Fruit fly (Drosophila melanogaster): ENCODE data around the gene CG11668.

Gene CG11668

DNA sequence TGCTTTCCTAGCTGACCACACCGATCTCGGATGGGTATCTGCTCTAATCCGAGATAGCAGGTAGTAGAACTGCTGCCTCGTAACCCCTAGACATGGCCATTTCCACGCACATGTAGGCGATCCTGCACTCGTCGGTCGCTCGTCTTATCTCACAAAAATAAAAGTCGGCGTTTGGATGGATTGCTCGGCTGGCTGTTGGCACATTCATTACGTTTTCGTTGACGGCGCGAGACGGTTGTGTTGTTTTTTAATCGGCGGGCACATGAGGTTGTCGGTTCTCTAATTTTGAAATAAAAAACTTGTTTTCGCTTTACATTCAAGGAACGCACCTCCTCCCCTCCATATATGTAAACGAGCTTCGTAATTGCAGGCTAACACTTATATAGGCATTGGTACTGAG, 5.9 kb upstream of the CG11668 start, which contains the start of gene ry:
Gene ry, plus strand, starts transcription at position 206 of the 400 bp plus-strand sequence.
- TF ChIP-seq cic (GFP tag; optimal IDR thresholded peaks at IDR 0.05), result peak; percentile 84
- TF ChIP-seq CG7045 (GFP tag; optimal IDR thresholded peaks at IDR 0.05), result no peak
- TF ChIP-seq kay (GFP tag; ENCODE audit: borderline replicate concordance), result no peak
- no peak for TF ChIP-seq tj (GFP tag; optimal IDR thresholded peaks at IDR 0.05)
- TF ChIP-seq Crg-1 (GFP tag; optimal IDR thresholded peaks at IDR 0.05), result no peak
- peak; percentile 43 for TF ChIP-seq CG33017 (tag; optimal IDR thresholded peaks at IDR 0.05)
- TF ChIP-seq cnc (optimal IDR thresholded peaks at IDR 0.05), result no peak
- TF ChIP-seq Mnt (GFP tag; optimal IDR thresholded peaks at IDR 0.05), result peak; percentile 70
- TF ChIP-seq CG11617 (GFP tag; optimal IDR thresholded peaks at IDR 0.05), result no peak
- no peak for TF ChIP-seq bab1 (GFP tag; optimal IDR thresholded peaks at IDR 0.05)
- TF ChIP-seq CG1620 (GFP tag; optimal IDR thresholded peaks at IDR 0.05), result no peak
- TF ChIP-seq ovo (GFP tag; optimal IDR thresholded peaks at IDR 0.05), result no peak
- TF ChIP-seq CG14711 (tag; optimal IDR thresholded peaks at IDR 0.05), result no peak
- no peak for TF ChIP-seq Clk (GFP tag; optimal IDR thresholded peaks at IDR 0.05)
- no peak for TF ChIP-seq Hr96 (GFP tag; optimal IDR thresholded peaks at IDR 0.05)

DNA sequence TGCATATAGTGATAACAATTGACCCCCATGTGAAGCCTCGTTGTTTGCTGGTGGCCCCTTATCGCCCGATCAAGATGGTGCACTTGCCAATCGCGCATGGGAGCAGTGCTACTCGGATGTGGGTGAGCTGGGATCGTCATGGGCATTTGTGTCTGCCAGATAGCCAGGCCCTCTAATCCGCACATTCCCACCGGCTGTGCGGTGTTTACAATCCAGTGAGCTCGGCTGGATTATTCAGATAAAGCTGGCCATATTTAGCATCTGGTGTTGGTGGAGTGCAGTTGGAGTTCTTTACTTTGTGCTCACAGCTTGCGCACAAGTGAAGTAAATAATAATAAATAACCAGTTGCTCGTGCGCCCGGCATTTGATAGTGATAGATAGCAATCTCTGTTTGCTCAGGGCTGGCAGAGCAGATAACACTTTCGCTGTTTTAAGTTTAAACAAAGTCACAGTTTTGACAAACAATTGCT, 5.2 kb upstream of the CG11668 start:
- peak; percentile 85 for TF ChIP-seq CG7045 (GFP tag; optimal IDR thresholded peaks at IDR 0.05)
- TF ChIP-seq CG11617 (GFP tag; optimal IDR thresholded peaks at IDR 0.05), result peak; percentile 77
- no peak for TF ChIP-seq CG1620 (GFP tag; optimal IDR thresholded peaks at IDR 0.05)
- TF ChIP-seq ovo (GFP tag; optimal IDR thresholded peaks at IDR 0.05), result peak; percentile 4
- peak; percentile 83 for TF ChIP-seq CG7101 (tag; optimal IDR thresholded peaks at IDR 0.05)
- no peak for TF ChIP-seq bab1 (GFP tag; optimal IDR thresholded peaks at IDR 0.05)
- peak; percentile 71 for TF ChIP-seq CG33017 (tag; optimal IDR thresholded peaks at IDR 0.05)
- TF ChIP-seq CG12768 (GFP tag; optimal IDR thresholded peaks at IDR 0.05), result peak; percentile 78
- no peak for TF ChIP-seq CG5204 (GFP tag; optimal IDR thresholded peaks at IDR 0.05)
- TF ChIP-seq cnc (optimal IDR thresholded peaks at IDR 0.05), result no peak
- peak; percentile 49 for TF ChIP-seq pad (GFP tag; optimal IDR thresholded peaks at IDR 0.05)
- peak; percentile 76 for TF ChIP-seq Crg-1 (GFP tag; optimal IDR thresholded peaks at IDR 0.05)
- peak; percentile 64 for TF ChIP-seq cic (GFP tag; optimal IDR thresholded peaks at IDR 0.05)
- peak; percentile 79 for TF ChIP-seq Mnt (GFP tag; optimal IDR thresholded peaks at IDR 0.05)
- peak; percentile 96 for TF ChIP-seq kay (GFP tag; ENCODE audit: borderline replicate concordance)
- peak; percentile 39 for TF ChIP-seq Clk (GFP tag; optimal IDR thresholded peaks at IDR 0.05)
- TF ChIP-seq Hr96 (GFP tag; optimal IDR thresholded peaks at IDR 0.05), result peak; percentile 30
- TF ChIP-seq CG14711 (tag; optimal IDR thresholded peaks at IDR 0.05), result peak; percentile 62
- no peak for TF ChIP-seq tj (GFP tag; optimal IDR thresholded peaks at IDR 0.05)
- peak; percentile 68 for TF ChIP-seq toe (GFP tag; optimal IDR thresholded peaks at IDR 0.05)

DNA sequence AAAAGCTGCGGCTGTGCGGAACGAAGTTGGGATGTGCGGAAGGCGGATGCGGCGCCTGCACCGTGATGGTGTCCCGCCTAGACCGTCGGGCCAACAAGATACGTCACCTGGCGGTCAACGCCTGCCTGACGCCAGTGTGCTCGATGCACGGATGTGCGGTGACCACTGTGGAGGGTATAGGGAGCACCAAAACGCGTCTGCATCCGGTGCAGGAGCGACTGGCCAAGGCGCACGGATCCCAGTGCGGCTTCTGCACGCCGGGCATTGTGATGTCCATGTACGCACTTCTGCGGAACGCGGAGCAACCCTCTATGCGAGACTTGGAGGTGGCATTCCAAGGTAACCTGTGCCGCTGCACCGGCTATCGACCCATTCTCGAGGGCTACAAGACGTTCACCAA, 4.5 kb upstream of the CG11668 start:
- TF ChIP-seq cnc (optimal IDR thresholded peaks at IDR 0.05) (no peak), CG5204 (GFP tag; optimal IDR thresholded peaks at IDR 0.05) (no peak), CG14711 (tag; optimal IDR thresholded peaks at IDR 0.05) (no peak), Hr96 (GFP tag; optimal IDR thresholded peaks at IDR 0.05) (no peak), CG33017 (tag; optimal IDR thresholded peaks at IDR 0.05) (no peak), CG7045 (GFP tag; optimal IDR thresholded peaks at IDR 0.05) (no peak), CG1620 (GFP tag; optimal IDR thresholded peaks at IDR 0.05) (no peak), tj (GFP tag; optimal IDR thresholded peaks at IDR 0.05) (no peak), Mnt (GFP tag; optimal IDR thresholded peaks at IDR 0.05) (no peak), cic (GFP tag; optimal IDR thresholded peaks at IDR 0.05) (no peak), Crg-1 (GFP tag; optimal IDR thresholded peaks at IDR 0.05) (no peak), bab1 (GFP tag; optimal IDR thresholded peaks at IDR 0.05) (no peak), CG12768 (GFP tag; optimal IDR thresholded peaks at IDR 0.05) (no peak), kay (GFP tag; ENCODE audit: borderline replicate concordance) (no peak), Clk (GFP tag; optimal IDR thresholded peaks at IDR 0.05) (no peak), pad (GFP tag; optimal IDR thresholded peaks at IDR 0.05) (no peak), toe (GFP tag; optimal IDR thresholded peaks at IDR 0.05) (no peak), CG7101 (tag; optimal IDR thresholded peaks at IDR 0.05) (no peak)

DNA sequence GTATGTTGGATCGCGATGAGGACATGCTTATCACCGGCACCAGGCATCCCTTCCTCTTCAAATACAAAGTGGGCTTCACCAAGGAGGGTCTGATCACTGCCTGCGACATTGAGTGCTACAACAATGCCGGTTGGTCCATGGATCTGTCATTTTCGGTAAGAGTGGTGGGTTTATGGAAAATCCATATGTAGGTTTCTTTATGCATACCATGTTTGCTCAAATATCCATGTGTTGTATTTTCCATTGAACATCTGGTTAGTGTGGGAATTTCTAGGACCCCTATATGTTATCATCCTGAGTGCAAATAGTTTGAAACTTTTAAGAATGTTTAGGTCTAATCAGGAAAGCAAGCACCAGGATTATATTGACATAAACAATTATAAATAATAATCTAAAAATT, 2.1 kb upstream of the CG11668 start:
- no peak for TF ChIP-seq kay (GFP tag; ENCODE audit: borderline replicate concordance)
- TF ChIP-seq CG7045 (GFP tag; optimal IDR thresholded peaks at IDR 0.05), result no peak
- TF ChIP-seq CG14711 (tag; optimal IDR thresholded peaks at IDR 0.05), result no peak
- no peak for TF ChIP-seq ovo (GFP tag; optimal IDR thresholded peaks at IDR 0.05)
- no peak for TF ChIP-seq pad (GFP tag; optimal IDR thresholded peaks at IDR 0.05)
- no peak for TF ChIP-seq CG7101 (tag; optimal IDR thresholded peaks at IDR 0.05)
- TF ChIP-seq CG11617 (GFP tag; optimal IDR thresholded peaks at IDR 0.05), result no peak
- TF ChIP-seq cic (GFP tag; optimal IDR thresholded peaks at IDR 0.05), result no peak

DNA sequence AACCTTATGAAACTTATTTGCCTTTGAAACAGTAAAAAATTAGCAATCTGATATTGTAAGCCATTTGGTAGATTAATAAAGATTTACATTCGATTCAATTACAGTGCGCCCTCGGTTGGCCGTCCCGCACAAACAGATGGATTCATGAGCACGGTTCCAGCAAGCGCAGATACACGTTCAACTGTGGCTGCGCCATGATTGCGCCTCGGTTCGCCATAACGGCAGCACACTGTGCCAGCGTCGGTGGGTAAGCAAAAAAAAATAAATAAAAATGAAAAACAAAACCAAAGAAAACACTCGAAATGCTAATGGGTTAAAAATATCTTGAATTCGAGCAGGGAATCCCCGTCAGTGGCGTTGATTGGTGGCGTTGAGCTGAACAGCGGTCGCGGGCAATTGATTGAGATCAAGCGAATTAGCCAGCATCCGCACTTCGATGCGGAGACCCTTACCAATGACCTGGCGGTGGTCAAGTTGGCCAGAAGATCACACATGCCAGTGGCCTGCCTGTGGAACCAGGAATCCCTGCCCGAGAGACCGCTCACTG, 935 bp downstream of the CG11668 start:
- TF ChIP-seq CG7101 (tag; optimal IDR thresholded peaks at IDR 0.05) (no peak), Crg-1 (GFP tag; optimal IDR thresholded peaks at IDR 0.05) (no peak), CG12768 (GFP tag; optimal IDR thresholded peaks at IDR 0.05) (no peak), CG33017 (tag; optimal IDR thresholded peaks at IDR 0.05) (no peak), kay (GFP tag; ENCODE audit: borderline replicate concordance) (no peak), CG11617 (GFP tag; optimal IDR thresholded peaks at IDR 0.05) (no peak), cic (GFP tag; optimal IDR thresholded peaks at IDR 0.05) (no peak), bab1 (GFP tag; optimal IDR thresholded peaks at IDR 0.05) (no peak), CG14711 (tag; optimal IDR thresholded peaks at IDR 0.05) (no peak), cnc (optimal IDR thresholded peaks at IDR 0.05) (no peak), Hr96 (GFP tag; optimal IDR thresholded peaks at IDR 0.05) (no peak), pad (GFP tag; optimal IDR thresholded peaks at IDR 0.05) (no peak), toe (GFP tag; optimal IDR thresholded peaks at IDR 0.05) (no peak), Clk (GFP tag; optimal IDR thresholded peaks at IDR 0.05) (no peak)

DNA sequence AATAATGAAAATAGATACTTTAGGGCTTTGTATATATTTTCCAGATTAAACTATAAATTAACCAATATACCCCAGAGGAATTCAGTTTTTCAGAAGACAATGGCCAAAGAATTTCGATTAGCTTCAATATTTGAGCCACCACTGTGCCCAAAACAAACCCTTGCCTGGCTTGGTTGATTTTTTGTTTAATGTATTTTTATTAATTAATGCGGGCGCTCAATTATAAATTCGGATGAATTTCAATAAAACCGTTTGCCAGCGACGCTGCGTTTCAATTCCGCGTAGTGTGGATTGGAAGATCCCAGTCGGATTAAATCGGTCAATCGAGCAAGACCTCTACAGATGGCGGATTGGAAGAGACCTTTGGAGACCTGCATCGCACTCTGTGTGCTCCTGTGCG, 3.6 kb downstream of the CG11668 start, which contains the start of gene CG11670:
Gene CG11670, plus strand, starts transcription at position 301 of the 400 bp plus-strand sequence.
- TF ChIP-seq CG11617 (GFP tag; optimal IDR thresholded peaks at IDR 0.05) (no peak), CG12768 (GFP tag; optimal IDR thresholded peaks at IDR 0.05) (no peak), CG7045 (GFP tag; optimal IDR thresholded peaks at IDR 0.05) (no peak), toe (GFP tag; optimal IDR thresholded peaks at IDR 0.05) (no peak), Mnt (GFP tag; optimal IDR thresholded peaks at IDR 0.05) (no peak), Hr96 (GFP tag; optimal IDR thresholded peaks at IDR 0.05) (no peak), CG5204 (GFP tag; optimal IDR thresholded peaks at IDR 0.05) (no peak), pad (GFP tag; optimal IDR thresholded peaks at IDR 0.05) (no peak), bab1 (GFP tag; optimal IDR thresholded peaks at IDR 0.05) (no peak), CG7101 (tag; optimal IDR thresholded peaks at IDR 0.05) (no peak), cnc (optimal IDR thresholded peaks at IDR 0.05) (no peak), Crg-1 (GFP tag; optimal IDR thresholded peaks at IDR 0.05) (no peak), CG1620 (GFP tag; optimal IDR thresholded peaks at IDR 0.05) (no peak), CG33017 (tag; optimal IDR thresholded peaks at IDR 0.05) (no peak), ovo (GFP tag; optimal IDR thresholded peaks at IDR 0.05) (no peak)

Measured in whole organism, adult.